Fruit fly (Drosophila melanogaster) whole organism, embryonic: ENCODE results near the gene Ask1.

Source experiments
- Abd-B ChIP-seq: fragments of 200-800 bp; sonication (Bioruptor generic); optimal IDR thresholded peaks from 2 replicates; lab custom pipeline; 2018; ENCODE audit warnings: missing biosample characterization, mild to moderate bottlenecking, missing genetic modification characterization, moderate library complexity
- BtbVII ChIP-seq: fragments of 200-800 bp; sonication (Bioruptor generic); optimal IDR thresholded peaks from 3 replicates; lab custom pipeline; 2017; ENCODE audit warnings: missing biosample characterization, mild to moderate bottlenecking, missing genetic modification characterization
- CG10274 ChIP-seq: fragments of 200-800 bp; sonication (Bioruptor generic); optimal IDR thresholded peaks from 3 replicates; lab custom pipeline; 2017; ENCODE audit warnings: missing biosample characterization, mild to moderate bottlenecking, missing genetic modification characterization
- CG10979 ChIP-seq: fragments of 200-800 bp; sonication (Bioruptor generic); optimal IDR thresholded peaks from 2 replicates; lab custom pipeline; 2018; ENCODE audit warnings: missing biosample characterization, mild to moderate bottlenecking, missing genetic modification characterization, moderate library complexity
- CG11398 ChIP-seq: fragments of 200-800 bp; sonication (Bioruptor generic); optimal IDR thresholded peaks from 2 replicates; lab custom pipeline; 2016; ENCODE audit warnings: missing biosample characterization, missing genetic modification characterization
- CG12236 ChIP-seq: fragments of 200-800 bp; sonication (Bioruptor generic); optimal IDR thresholded peaks from 2 replicates; lab custom pipeline; 2016; ENCODE audit warnings: missing biosample characterization, missing genetic modification characterization
- CG12391 ChIP-seq: fragments of 200-800 bp; sonication (Bioruptor generic); optimal IDR thresholded peaks from 3 replicates; lab custom pipeline; 2018; ENCODE audit warnings: missing biosample characterization, mild to moderate bottlenecking, missing genetic modification characterization, moderate library complexity
- CG14441 ChIP-seq: fragments of 200-800 bp; sonication (Bioruptor generic); IDR thresholded peaks from 2 replicates; pipeline ENCODE4 v1.3.6; 2022; ENCODE audit warnings: missing biosample characterization, missing genetic modification characterization
- CG14667 ChIP-seq: fragments of 200-800 bp; sonication (Bioruptor generic); IDR thresholded peaks from 2 replicates; pipeline ENCODE4 v1.3.6; 2022; ENCODE audit warnings: missing biosample characterization, missing genetic modification characterization
- CG15269 ChIP-seq: fragments of 200-800 bp; sonication (Bioruptor generic); optimal IDR thresholded peaks from 2 replicates; lab custom pipeline; 2018; ENCODE audit warnings: missing biosample characterization, mild to moderate bottlenecking, missing genetic modification characterization, moderate library complexity
- CG15514 ChIP-seq: fragments of 200-800 bp; sonication (Bioruptor generic); optimal IDR thresholded peaks from 3 replicates; lab custom pipeline; 2017; ENCODE audit warnings: missing biosample characterization, missing genetic modification characterization, mild to moderate bottlenecking, moderate library complexity, missing genetic modification reagents
- CG16813 ChIP-seq: fragments of 200-800 bp; sonication (Bioruptor generic); IDR thresholded peaks from 3 replicates; pipeline ENCODE4 v1.3.6; 2022; ENCODE audit warnings: missing biosample characterization, missing genetic modification characterization; ENCODE audit not compliant: partially characterized antibody
- CG17361 ChIP-seq: fragments of 200-800 bp; sonication (Bioruptor generic); IDR thresholded peaks from 3 replicates; pipeline ENCODE4 v1.3.6; 2022; ENCODE audit warnings: missing biosample characterization, missing genetic modification characterization
- CG18011 ChIP-seq: fragments of 200-800 bp; sonication (Bioruptor generic); optimal IDR thresholded peaks from 2 replicates; lab custom pipeline; 2017; ENCODE audit warnings: missing biosample characterization, missing genetic modification characterization, mild to moderate bottlenecking, moderate library complexity, missing genotype
- CG7372 ChIP-seq: fragments of 200-800 bp; sonication (Bioruptor generic); IDR thresholded peaks from 2 replicates; pipeline ENCODE4 v1.3.6; 2022; ENCODE audit warnings: missing biosample characterization, missing genetic modification characterization
- CG7928 ChIP-seq: fragments of 200-800 bp; sonication (Bioruptor generic); optimal IDR thresholded peaks from 2 replicates; lab custom pipeline; 2017; ENCODE audit warnings: missing biosample characterization, mild to moderate bottlenecking, missing genetic modification characterization
- E2f1 ChIP-seq: fragments of 200-800 bp; sonication (Bioruptor generic); IDR thresholded peaks from 2 replicates; pipeline ENCODE4 v1.3.6; 2022; ENCODE audit warnings: missing biosample characterization, missing genetic modification characterization
- E2f2 ChIP-seq: fragments of 200-800 bp; sonication (Bioruptor generic); IDR thresholded peaks from 2 replicates; pipeline ENCODE4 v1.3.6; 2022; ENCODE audit warnings: missing biosample characterization, missing genetic modification characterization
- Fer2 ChIP-seq: fragments of 200-800 bp; sonication (Bioruptor generic); optimal IDR thresholded peaks from 2 replicates; lab custom pipeline; 2018; ENCODE audit warnings: missing biosample characterization, mild to moderate bottlenecking, missing genetic modification characterization, moderate library complexity
- Fer3 ChIP-seq: fragments of 200-800 bp; sonication (Bioruptor generic); optimal IDR thresholded peaks from 2 replicates; lab custom pipeline; 2018; ENCODE audit warnings: missing biosample characterization, mild to moderate bottlenecking, missing genetic modification characterization, moderate library complexity
- Med ChIP-seq: fragments of 200-800 bp; sonication (Bioruptor generic); peaks from one replicate; lab custom pipeline; 2016; ENCODE audit warnings: missing biosample characterization, missing genetic modification characterization, mild to moderate bottlenecking, inconsistent platforms, moderate library complexity
- Nf-YB ChIP-seq: fragments of 200-800 bp; sonication (Bioruptor generic); optimal IDR thresholded peaks from 3 replicates; lab custom pipeline; 2019; ENCODE audit warnings: missing biosample characterization, mild to moderate bottlenecking, missing genetic modification characterization, moderate library complexity
- Rfx ChIP-seq: fragments of 200-800 bp; sonication (Bioruptor generic); IDR thresholded peaks from 2 replicates; pipeline ENCODE4 v1.3.6; 2022; ENCODE audit warnings: missing biosample characterization, missing genetic modification characterization
- chif ChIP-seq, 2 experiments: fragments of 200-800 bp; sonication (Bioruptor generic); optimal IDR thresholded peaks; 3 replicates each; lab custom pipeline; 2016; ENCODE audit warnings: missing biosample characterization in 2 of 2, missing genetic modification characterization in 2 of 2
- dysf ChIP-seq: fragments of 200-800 bp; sonication (Bioruptor generic); IDR thresholded peaks from 3 replicates; pipeline ENCODE4 v1.3.6; 2022; ENCODE audit warnings: missing biosample characterization, missing genetic modification characterization
- fd102C ChIP-seq: fragments of 200-800 bp; sonication (Bioruptor generic); optimal IDR thresholded peaks from 2 replicates; lab custom pipeline; 2018; ENCODE audit warnings: missing biosample characterization, mild to moderate bottlenecking, missing genetic modification characterization, moderate library complexity
- gcm ChIP-seq: fragments of 200-800 bp; sonication (Bioruptor generic); optimal IDR thresholded peaks from 2 replicates; lab custom pipeline; 2019; ENCODE audit warnings: missing biosample characterization, mild to moderate bottlenecking, missing genetic modification characterization, moderate library complexity
- insv ChIP-seq, 2 experiments: fragments of 200-800 bp; sonication (Bioruptor generic); optimal IDR thresholded peaks; 3 replicates each; lab custom pipeline; 2016 to 2018; ENCODE audit warnings: missing biosample characterization in 2 of 2, missing genetic modification characterization in 2 of 2
- kah ChIP-seq: fragments of 200-800 bp; sonication (Bioruptor generic); optimal IDR thresholded peaks from 2 replicates; lab custom pipeline; 2018; ENCODE audit warnings: missing biosample characterization, mild to moderate bottlenecking, missing genetic modification characterization
- mam ChIP-seq: fragments of 200-800 bp; sonication (Bioruptor generic); optimal IDR thresholded peaks from 3 replicates; lab custom pipeline; 2016; ENCODE audit warnings: missing biosample characterization, missing genetic modification characterization
- nom ChIP-seq: fragments of 200-800 bp; sonication (Bioruptor generic); optimal IDR thresholded peaks from 2 replicates; lab custom pipeline; 2017; ENCODE audit warnings: missing biosample characterization, missing genetic modification characterization, mild to moderate bottlenecking, moderate library complexity, missing genetic modification reagents
- p53 ChIP-seq: fragments of 200-800 bp; sonication (Bioruptor generic); optimal IDR thresholded peaks from 2 replicates; lab custom pipeline; 2016; ENCODE audit warnings: missing biosample characterization, missing genetic modification characterization
- seq ChIP-seq: fragments of 200-800 bp; sonication (Bioruptor generic); IDR thresholded peaks from 2 replicates; pipeline ENCODE4 v1.3.6; 2022; ENCODE audit warnings: missing biosample characterization, missing genetic modification characterization
- shn ChIP-seq: fragments of 200-800 bp; sonication (Bioruptor generic); optimal IDR thresholded peaks from 3 replicates; lab custom pipeline; 2016; ENCODE audit warnings: missing biosample characterization, missing genetic modification characterization
- stwl ChIP-seq: fragments of 200-800 bp; sonication (Bioruptor generic); optimal IDR thresholded peaks from 3 replicates; lab custom pipeline; 2018; ENCODE audit warnings: missing biosample characterization, mild to moderate bottlenecking, missing genetic modification characterization, moderate library complexity
- trh ChIP-seq: fragments of 200-800 bp; sonication (Bioruptor generic); optimal IDR thresholded peaks from 2 replicates; lab custom pipeline; 2016; ENCODE audit warnings: missing biosample characterization, missing genetic modification characterization
- yki ChIP-seq: fragments of >200 bp; optimal IDR thresholded peaks from 3 replicates; lab custom pipeline; 2018

Gene Ask1

dm6 chr3R:19880431-19880939, 966 bp downstream of the Ask1 start (continued):
- no peak for TF ChIP-seq fd102C
- peak; percentile 40 for TF ChIP-seq Abd-B (GFP tag; lab: Kevin White, UChicago)
- TF ChIP-seq yki = no peak
- peak; percentile 34 for TF ChIP-seq gcm
- no peak for TF ChIP-seq nom (GFP tag; lab: Kevin White, UChicago)
- no peak for TF ChIP-seq stwl (tag; lab: Kevin White, UChicago)
- peak; percentile 64 for TF ChIP-seq CG12391
- peak; percentile 26 for TF ChIP-seq CG15514 (GFP tag; lab: Kevin White, UChicago)
- TF ChIP-seq E2f1 (GFP tag; lab: Robert Waterston, UW) = 0 out of 2 replicates have a peak, but pooled peaks have one; percentile 33
- no peak for TF ChIP-seq CG18011 (GFP tag; lab: Kevin White, UChicago)
- TF ChIP-seq CG7928 (GFP tag; lab: Kevin White, UChicago) = no peak
- TF ChIP-seq Nf-YB (GFP tag; lab: Kevin White, UChicago) = peak; percentile 38
- TF ChIP-seq CG14441 = peak; percentile 31; the same call in 1 of the 2 replicates
- TF ChIP-seq chif (GFP tag; optimal IDR thresholded peaks at IDR 0.05; lab: Kevin White, UChicago) = peak; percentile 13 to 24
- peak; percentile 53; the same call in 1 of the 3 replicates for TF ChIP-seq dysf (GFP tag; lab: Robert Waterston, UW)
- peak; percentile 27 for TF ChIP-seq shn
- TF ChIP-seq mam (GFP tag; lab: Kevin White, UChicago) = peak; percentile 48
- TF ChIP-seq BtbVII (GFP tag; lab: Kevin White, UChicago) = peak; percentile 77
- no peak for TF ChIP-seq insv (GFP tag; optimal IDR thresholded peaks at IDR 0.05; lab: Kevin White, UChicago)
- peak; percentile 75 for TF ChIP-seq CG15269 (tag; lab: Kevin White, UChicago)
- TF ChIP-seq trh (GFP tag; lab: Kevin White, UChicago) = peak; percentile 4
- TF ChIP-seq kah (GFP tag; lab: Kevin White, UChicago) = peak; percentile 79
- no peak for TF ChIP-seq CG12236 (GFP tag; lab: Kevin White, UChicago)
- no peak for TF ChIP-seq CG10274 (GFP tag; lab: Kevin White, UChicago)
- TF ChIP-seq CG14667 (GFP tag; lab: Robert Waterston, UW) = 0 out of 2 replicates have a peak, but pooled peaks have one; percentile 5
- no peak for TF ChIP-seq p53 (GFP tag; lab: Kevin White, UChicago)
- TF ChIP-seq seq (GFP tag; lab: Robert Waterston, UW) = peak; percentile 55; the same call in 1 of the 2 replicates
- TF ChIP-seq CG11398 (GFP tag; lab: Kevin White, UChicago) = no peak
- TF ChIP-seq E2f2 = 0 out of 2 replicates have a peak, but pooled peaks have one; percentile 21
- TF ChIP-seq CG17361 (GFP tag; lab: Robert Waterston, UW) = peak; percentile 63
- peak; percentile 53 for TF ChIP-seq Fer3
- peak; percentile 58 for TF ChIP-seq Rfx

dm6 chr3R:19888156-19888784, 8.8 kb downstream of the Ask1 start, which contains the start of gene ninaE:
ninaE (minus strand) TSS chr3R:19888206.
- TF ChIP-seq CG7372 (GFP tag; lab: Robert Waterston, UW) (peak; percentile 94), CG10979 (tag; lab: Kevin White, UChicago) (peak; percentile 23), Fer2 (tag; lab: Kevin White, UChicago) (no peak), Med (GFP tag; lab: Kevin White, UChicago) (peak; percentile 46), CG16813 (no peak)
